Fruit fly (Drosophila melanogaster) whole organism, embryonic: ENCODE results near the gene CG15199.

Experiments used
- Aef1 ChIP-seq: fragments of 200-800 bp; sonication (Bioruptor generic); IDR thresholded peaks from 3 replicates; pipeline ENCODE4 v1.3.6; 2022; ENCODE audit warnings: missing biosample characterization, missing genetic modification characterization
- Bgb ChIP-seq: fragments of 200-800 bp; sonication (Bioruptor generic); IDR thresholded peaks from 2 replicates; pipeline ENCODE4 v1.3.6; 2022; ENCODE audit warnings: missing biosample characterization, missing genetic modification characterization; ENCODE audit not compliant: partially characterized antibody
- CG10959 ChIP-seq: fragments of 200-800 bp; sonication (Bioruptor generic); IDR thresholded peaks from 2 replicates; pipeline ENCODE4 v1.3.6; 2022; ENCODE audit warnings: missing biosample characterization, missing genetic modification characterization
- CG17186 ChIP-seq: fragments of 200-800 bp; sonication (Bioruptor generic); optimal IDR thresholded peaks from 3 replicates; lab custom pipeline; 2017; ENCODE audit warnings: missing biosample characterization, missing genetic modification reagents, missing genetic modification characterization
- CG18262 ChIP-seq: fragments of 200-800 bp; optimal IDR thresholded peaks from 3 replicates; lab custom pipeline; 2019; ENCODE audit warnings: missing biosample characterization, mild to moderate bottlenecking, missing genetic modification characterization, moderate library complexity
- CG30403 ChIP-seq: fragments of 200-800 bp; sonication (Bioruptor generic); optimal IDR thresholded peaks from 3 replicates; lab custom pipeline; 2016; ENCODE audit warnings: missing biosample characterization, missing genetic modification characterization
- CG3163 ChIP-seq: fragments of 200-800 bp; sonication (Bioruptor generic); optimal IDR thresholded peaks from 3 replicates; lab custom pipeline; 2016; ENCODE audit warnings: missing biosample characterization, missing genetic modification characterization
- HLH3B ChIP-seq: fragments of 200-800 bp; sonication (Bioruptor generic); IDR thresholded peaks from 2 replicates; pipeline ENCODE4 v1.3.6; 2022; ENCODE audit warnings: missing biosample characterization, missing genetic modification characterization
- Hsf ChIP-seq: fragments of 200-800 bp; sonication (Bioruptor generic); optimal IDR thresholded peaks from 3 replicates; lab custom pipeline; 2016; ENCODE audit warnings: missing biosample characterization, missing genetic modification characterization
- Rfx ChIP-seq: fragments of 200-800 bp; sonication (Bioruptor generic); IDR thresholded peaks from 2 replicates; pipeline ENCODE4 v1.3.6; 2022; ENCODE audit warnings: missing biosample characterization, missing genetic modification characterization
- lab ChIP-seq: fragments of 200-800 bp; sonication (Bioruptor generic); optimal IDR thresholded peaks from 3 replicates; lab custom pipeline; 2017; ENCODE audit warnings: missing biosample characterization, missing genetic modification characterization, mild to moderate bottlenecking, moderate library complexity, missing genetic modification reagents
- ttk ChIP-seq: fragments of 200-800 bp; sonication (Bioruptor generic); IDR thresholded peaks from 2 replicates; pipeline ENCODE4 v2.1.2; 2022; ENCODE audit warnings: missing biosample characterization, missing genetic modification characterization
- usp ChIP-seq: fragments of >200 bp; optimal IDR thresholded peaks from 2 replicates; lab custom pipeline; 2017; ENCODE audit warnings: missing biosample characterization, missing genetic modification characterization
- vnd ChIP-seq: fragments of 200-800 bp; sonication (Bioruptor generic); IDR thresholded peaks from 3 replicates; pipeline ENCODE4 v1.3.6; 2022; ENCODE audit warnings: missing biosample characterization, missing genetic modification characterization; ENCODE audit not compliant: partially characterized antibody

DNA sequence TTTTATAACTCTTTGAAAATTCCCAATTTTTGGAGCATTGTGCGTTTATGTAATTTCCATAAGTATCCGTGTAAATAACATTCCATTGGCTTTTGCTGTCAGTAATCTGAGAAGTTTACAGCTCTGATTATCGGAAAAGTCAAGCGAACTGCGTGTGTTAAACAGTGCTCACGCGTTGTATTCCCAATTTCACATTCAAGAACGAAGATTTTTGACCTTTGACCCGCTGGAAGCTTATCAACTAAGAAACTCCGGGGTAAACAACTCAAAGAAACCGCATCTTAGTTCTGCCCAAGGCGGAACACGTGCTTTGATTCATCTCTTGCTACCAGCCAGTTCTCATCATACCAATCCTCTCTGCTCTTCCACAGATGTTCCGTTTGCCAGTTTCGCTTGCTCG, 32.0 kb downstream of the CG15199 start:
- TF ChIP-seq CG18262 (tag; lab: Kevin White, UChicago) (no peak), CG17186 (GFP tag; lab: Kevin White, UChicago) (no peak), lab (GFP tag; lab: Kevin White, UChicago) (no peak), usp (no peak), Hsf (no peak), CG3163 (GFP tag; lab: Kevin White, UChicago) (no peak), Bgb (GFP tag; lab: Robert Waterston, UW) (no peak), CG30403 (GFP tag; lab: Kevin White, UChicago) (no peak), ttk (GFP tag; lab: Robert Waterston, UW) (no peak), vnd (GFP tag; lab: Robert Waterston, UW) (no peak), CG10959 (GFP tag; lab: Robert Waterston, UW) (no peak), Aef1 (GFP tag; lab: Robert Waterston, UW) (no peak), HLH3B (GFP tag; lab: Robert Waterston, UW) (no peak), Rfx (GFP tag; lab: Robert Waterston, UW) (no peak)
